Fruit fly (Drosophila melanogaster) whole organism, wandering third instar larva: ENCODE results near the gene CG12170.

ENCODE experiments used
- CrebA ChIP-seq: fragments of 200-800 bp; sonication (Bioruptor generic); optimal IDR thresholded peaks from 2 replicates; lab custom pipeline; 2016; ENCODE audit warnings: missing biosample characterization, mild to moderate bottlenecking, missing genetic modification characterization, borderline replicate concordance
- Dfd ChIP-seq: fragments of >200 bp; optimal IDR thresholded peaks from 2 replicates; lab custom pipeline; 2017; ENCODE audit warnings: missing biosample characterization, missing genetic modification characterization
- Hnf4 ChIP-seq: fragments of 200-800 bp; sonication (Bioruptor generic); optimal IDR thresholded peaks from 2 replicates; lab custom pipeline; 2016; ENCODE audit warnings: missing biosample characterization, mild to moderate bottlenecking, missing genetic modification characterization
- N ChIP-seq: fragments of >200 bp; optimal IDR thresholded peaks from 2 replicates; lab custom pipeline; 2018; ENCODE audit warnings: missing biosample characterization, missing external identifiers, missing genetic modification characterization
- OdsH ChIP-seq: fragments of 200-800 bp; sonication (Bioruptor generic); optimal IDR thresholded peaks from 2 replicates; lab custom pipeline; 2016; ENCODE audit warnings: missing biosample characterization, mild to moderate bottlenecking, missing genetic modification characterization
- br ChIP-seq: fragments of 200-800 bp; sonication (Bioruptor generic); optimal IDR thresholded peaks from 2 replicates; lab custom pipeline; 2016; ENCODE audit warnings: missing biosample characterization, missing genetic modification characterization
- dl ChIP-seq, 2 experiments: fragments of 175-275, 200-275 bp in 1 of 2; fragments of 200-275 bp in 1 of 2; sonication (Bioruptor generic); optimal IDR thresholded peaks; lab custom pipeline; 2018; ENCODE audit warnings: mild to moderate bottlenecking in 2 of 2, missing biosample characterization in 2 of 2, missing genetic modification characterization in 2 of 2, moderate library complexity in 2 of 2; ENCODE audit not compliant: partially characterized antibody in 2 of 2, insufficient read depth in 1 of 2
- dsf ChIP-seq: sonication (Bioruptor generic); optimal IDR thresholded peaks from 2 replicates; lab custom pipeline; 2016; ENCODE audit warnings: missing biosample characterization, missing genetic modification characterization, borderline replicate concordance
- h ChIP-seq: fragments of 200-800 bp; sonication (Bioruptor generic); optimal IDR thresholded peaks from 3 replicates; lab custom pipeline; 2016; ENCODE audit warnings: missing biosample characterization, mild to moderate bottlenecking, missing genetic modification characterization
- lola ChIP-seq: fragments of >200 bp; optimal IDR thresholded peaks from 2 replicates; lab custom pipeline; 2017; ENCODE audit warnings: missing biosample characterization, missing genetic modification characterization
- psq ChIP-seq: fragments of 200-800 bp; sonication (Bioruptor generic); optimal IDR thresholded peaks from 3 replicates; lab custom pipeline; 2017; ENCODE audit warnings: missing biosample characterization, mild to moderate bottlenecking, missing genetic modification characterization, moderate library complexity
- rgr ChIP-seq: fragments of 200-800 bp; sonication (Bioruptor generic); optimal IDR thresholded peaks from 3 replicates; lab custom pipeline; 2016; ENCODE audit warnings: missing biosample characterization, mild to moderate bottlenecking, missing genetic modification characterization

dm6 chr3R:5660198-5660893 is 23.3 kb downstream of the CG12170 start, which contains the start of gene Wdr33:
- no peak for TF ChIP-seq CrebA (GFP tag; lab: Kevin White, UChicago)
- no peak for TF ChIP-seq dl (GFP tag; optimal IDR thresholded peaks at IDR 0.05; lab: Kevin White, UChicago; ENCODE audit: insufficient read depth in 1 of 2, partially characterized antibody in 2 of 2)
- TF ChIP-seq N (GFP tag; lab: Kevin White, UChicago) = no peak
- TF ChIP-seq h = no peak
- no peak for TF ChIP-seq psq (GFP tag; lab: Kevin White, UChicago)
- TF ChIP-seq lola (GFP tag; lab: Kevin White, UChicago) = no peak
- TF ChIP-seq rgr = peak; percentile 29
- no peak for TF ChIP-seq OdsH (GFP tag; lab: Kevin White, UChicago)
- TF ChIP-seq Hnf4 (GFP tag; lab: Kevin White, UChicago) = no peak
- no peak for TF ChIP-seq dsf (GFP tag; lab: Kevin White, UChicago)
- no peak for TF ChIP-seq Dfd
- TF ChIP-seq br (GFP tag; lab: Kevin White, UChicago) = no peak
